Worm (Caenorhabditis elegans) whole organism, late embryonic: ENCODE results near the gene C13A10.1.

Experiments
- K09A11.1 ChIP-seq: sonication (generic microtip); optimal IDR thresholded peaks from 2 replicates; lab custom pipeline; 2017; ENCODE audit warnings: antibody characterized with exemption, mild to moderate bottlenecking, missing genetic modification characterization, missing compliant biosample characterization; ENCODE audit not compliant: insufficient read depth
- Y22D7AL.16 ChIP-seq: sonication (generic microtip); optimal IDR thresholded peaks from 2 replicates; lab custom pipeline; 2016; ENCODE audit warnings: missing genetic modification characterization, missing compliant biosample characterization
- ahr-1 ChIP-seq: sonication (generic microtip); optimal IDR thresholded peaks from 2 replicates; lab custom pipeline; 2016; ENCODE audit warnings: missing genetic modification characterization, missing compliant biosample characterization
- ceh-18 ChIP-seq: sonication (generic microtip); optimal IDR thresholded peaks from 2 replicates; lab custom pipeline; 2016; ENCODE audit warnings: missing genetic modification characterization, missing compliant biosample characterization
- ceh-2 ChIP-seq: sonication (generic microtip); optimal IDR thresholded peaks from 2 replicates; lab custom pipeline; 2016; ENCODE audit warnings: missing genotype, missing genetic modification characterization, missing compliant biosample characterization
- ceh-22 ChIP-seq: sonication (generic microtip); optimal IDR thresholded peaks from 2 replicates; lab custom pipeline; 2017; ENCODE audit warnings: missing biosample characterization, missing genetic modification characterization
- ceh-30 ChIP-seq: fragments of 150-350 bp; optimal IDR thresholded peaks from 2 replicates; lab custom pipeline; 2014; ENCODE audit warnings: missing biosample characterization, missing genetic modification characterization
- ceh-31 ChIP-seq: sonication (generic microtip); optimal IDR thresholded peaks from 2 replicates; lab custom pipeline; 2016; ENCODE audit warnings: missing genetic modification characterization, missing compliant biosample characterization
- ceh-34 ChIP-seq: sonication (generic microtip); optimal IDR thresholded peaks from 2 replicates; lab custom pipeline; 2016; ENCODE audit warnings: mild to moderate bottlenecking, missing genetic modification characterization, missing compliant biosample characterization
- ceh-48 ChIP-seq: sonication (generic microtip); optimal IDR thresholded peaks from 2 replicates; lab custom pipeline; 2016; ENCODE audit warnings: missing genetic modification characterization, inconsistent platforms, missing compliant biosample characterization
- ceh-6 ChIP-seq: fragments of 200-800 bp; sonication (Bioruptor generic); optimal IDR thresholded peaks from 2 replicates; lab custom pipeline; 2018; ENCODE audit warnings: mild to moderate bottlenecking, missing genetic modification characterization, missing compliant biosample characterization
- dve-1 ChIP-seq: sonication (generic microtip); optimal IDR thresholded peaks from 2 replicates; lab custom pipeline; 2017; ENCODE audit warnings: antibody characterized with exemption, mild to moderate bottlenecking, missing genetic modification characterization, missing compliant biosample characterization
- ets-4 ChIP-seq: sonication (generic microtip); optimal IDR thresholded peaks from 2 replicates; lab custom pipeline; 2016; ENCODE audit warnings: missing genetic modification characterization, missing compliant biosample characterization
- eyg-1 ChIP-seq: sonication (generic microtip); optimal IDR thresholded peaks from 2 replicates; lab custom pipeline; 2016; ENCODE audit warnings: missing genotype, missing genetic modification characterization, missing compliant biosample characterization
- fax-1 ChIP-seq: sonication (generic microtip); optimal IDR thresholded peaks from 2 replicates; lab custom pipeline; 2016; ENCODE audit warnings: missing genotype, missing genetic modification characterization, missing compliant biosample characterization
- fkh-6 ChIP-seq: sonication (generic microtip); optimal IDR thresholded peaks from 2 replicates; lab custom pipeline; 2016; ENCODE audit warnings: missing genetic modification characterization, missing compliant biosample characterization
- gmeb-2 ChIP-seq: sonication (generic microtip); optimal IDR thresholded peaks from 2 replicates; lab custom pipeline; 2016; ENCODE audit warnings: missing genetic modification characterization, inconsistent platforms, missing compliant biosample characterization
- hlh-13 ChIP-seq: fragments of 200-800 bp; sonication (Bioruptor generic); optimal IDR thresholded peaks from 2 replicates; lab custom pipeline; 2018; ENCODE audit warnings: mild to moderate bottlenecking, missing genetic modification characterization, missing compliant biosample characterization
- hlh-15 ChIP-seq: sonication (generic microtip); optimal IDR thresholded peaks from 2 replicates; lab custom pipeline; 2016; ENCODE audit warnings: missing genetic modification characterization, missing compliant biosample characterization
- hlh-30 ChIP-seq: sonication (generic microtip); optimal IDR thresholded peaks from 2 replicates; lab custom pipeline; 2017; ENCODE audit warnings: antibody characterized with exemption, missing genetic modification characterization, missing compliant biosample characterization; ENCODE audit not compliant: insufficient read depth
- hlh-8 ChIP-seq: sonication (generic microtip); optimal IDR thresholded peaks from 2 replicates; lab custom pipeline; 2016; ENCODE audit warnings: missing genotype, missing genetic modification characterization, missing compliant biosample characterization
- lin-11 ChIP-seq: fragments of 200-800 bp; sonication (Bioruptor generic); optimal IDR thresholded peaks from 2 replicates; lab custom pipeline; 2018; ENCODE audit warnings: mild to moderate bottlenecking, missing genetic modification characterization, missing compliant biosample characterization
- nhr-11 ChIP-seq: fragments of 150-350 bp; optimal IDR thresholded peaks from 2 replicates; lab custom pipeline; 2014; ENCODE audit warnings: missing biosample characterization, missing genetic modification characterization
- nhr-232 ChIP-seq: sonication (generic microtip); optimal IDR thresholded peaks from 2 replicates; lab custom pipeline; 2016; ENCODE audit warnings: missing genetic modification characterization, missing compliant biosample characterization
- npax-4 ChIP-seq: sonication (generic microtip); optimal IDR thresholded peaks from 2 replicates; lab custom pipeline; 2016; ENCODE audit warnings: missing genetic modification characterization, missing compliant biosample characterization
- pag-3 ChIP-seq: sonication (generic microtip); optimal IDR thresholded peaks from 2 replicates; lab custom pipeline; 2016; ENCODE audit warnings: missing compliant biosample characterization, missing genetic modification characterization, borderline replicate concordance
- pha-2 ChIP-seq: sonication (generic microtip); optimal IDR thresholded peaks from 2 replicates; lab custom pipeline; 2017; ENCODE audit warnings: mild to moderate bottlenecking, missing genetic modification characterization, missing compliant biosample characterization
- pha-4 ChIP-seq: fragments of 150-350 bp; optimal IDR thresholded peaks from 2 replicates; lab custom pipeline; 2018; ENCODE audit warnings: missing biosample characterization, missing genetic modification reagents, missing genetic modification characterization
- pqm-1 ChIP-seq: sonication (generic microtip); optimal IDR thresholded peaks from 2 replicates; lab custom pipeline; 2016; ENCODE audit warnings: missing genetic modification characterization, missing compliant biosample characterization
- ref-2 ChIP-seq: sonication (generic microtip); optimal IDR thresholded peaks from 2 replicates; lab custom pipeline; 2016; ENCODE audit warnings: missing genetic modification characterization, missing compliant biosample characterization
- rnt-1 ChIP-seq: sonication (generic microtip); optimal IDR thresholded peaks from 2 replicates; lab custom pipeline; 2016; ENCODE audit warnings: missing genetic modification characterization, missing compliant biosample characterization
- sdc-2 ChIP-seq: sonication (generic microtip); optimal IDR thresholded peaks from 2 replicates; lab custom pipeline; 2016; ENCODE audit warnings: missing genotype, missing genetic modification characterization, missing compliant biosample characterization
- sox-2 ChIP-seq: fragments of 200-800 bp; sonication (Bioruptor generic); IDR thresholded peaks from 2 replicates; pipeline ENCODE4 v1.3.6; 2022; ENCODE audit warnings: missing genetic modification reagents, missing genetic modification characterization, missing compliant biosample characterization
- sox-4 ChIP-seq: sonication (generic microtip); optimal IDR thresholded peaks from 2 replicates; lab custom pipeline; 2017; ENCODE audit warnings: mild to moderate bottlenecking, missing genetic modification characterization, inconsistent platforms, missing compliant biosample characterization
- tbx-2 ChIP-seq: sonication (generic microtip); optimal IDR thresholded peaks from 2 replicates; lab custom pipeline; 2016; ENCODE audit warnings: missing genetic modification characterization, missing compliant biosample characterization
- ttx-3 ChIP-seq: sonication (generic microtip); optimal IDR thresholded peaks from 2 replicates; lab custom pipeline; 2016; ENCODE audit warnings: missing genetic modification reagents, missing genetic modification characterization, missing compliant biosample characterization
- unc-42 ChIP-seq: sonication (generic microtip); optimal IDR thresholded peaks from 2 replicates; lab custom pipeline; 2016; ENCODE audit warnings: missing genotype, missing genetic modification characterization, missing compliant biosample characterization
- unc-55 ChIP-seq: sonication (generic microtip); optimal IDR thresholded peaks from 2 replicates; lab custom pipeline; 2017; ENCODE audit warnings: missing biosample characterization, missing genetic modification reagents, missing genetic modification characterization
- zip-5 ChIP-seq: sonication (generic microtip); optimal IDR thresholded peaks from 2 replicates; lab custom pipeline; 2016; ENCODE audit warnings: missing genetic modification characterization, missing compliant biosample characterization
- ztf-16 ChIP-seq: sonication (generic microtip); optimal IDR thresholded peaks from 2 replicates; lab custom pipeline; 2017; ENCODE audit warnings: missing genetic modification characterization, missing compliant biosample characterization

The C13A10.1 gene

DNA sequence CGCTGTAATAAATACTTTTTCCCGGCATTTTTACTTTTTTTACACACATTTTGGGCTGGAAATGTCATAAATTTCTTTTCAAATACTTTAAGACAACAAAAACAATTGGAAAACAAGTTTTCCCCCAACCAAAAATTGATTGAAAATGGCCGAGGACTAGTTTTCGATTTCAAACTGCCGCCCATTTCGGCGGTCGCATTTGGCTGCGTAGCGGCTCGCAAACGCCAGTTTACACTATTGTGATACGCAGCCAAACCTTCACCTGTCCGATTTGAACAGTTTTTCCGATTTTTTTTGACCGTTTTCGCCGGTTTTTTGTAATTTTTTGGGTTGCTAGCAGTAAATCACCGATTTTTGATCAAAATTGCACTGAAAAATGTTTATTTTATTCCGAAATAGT lies 35.0 kb downstream of the C13A10.1 start (continued):
- TF ChIP-seq unc-55 (GFP tag; lab: Kevin White, UChicago) (peak; percentile 82), pha-2 (peak; percentile 60), hlh-8 (tag; lab: Kevin White, UChicago) (no peak), dve-1 (tag; lab: Kevin White, UChicago) (peak; percentile 90), ttx-3 (tag; lab: Kevin White, UChicago) (peak; percentile 51), pqm-1 (no peak), tbx-2 (tag; lab: Kevin White, UChicago) (peak; percentile 91), rnt-1 (tag; lab: Kevin White, UChicago) (peak; percentile 90), pha-4 (tag; lab: Kevin White, UChicago) (no peak), pag-3 (no peak), gmeb-2 (tag; lab: Kevin White, UChicago) (peak; percentile 74), sdc-2 (tag; lab: Kevin White, UChicago) (peak; percentile 28), hlh-15 (peak; percentile 13), K09A11.1 (tag; lab: Kevin White, UChicago) (peak; percentile 24), unc-42 (peak; percentile 72), ceh-48 (tag; lab: Kevin White, UChicago) (peak; percentile 58), ceh-34 (tag; lab: Kevin White, UChicago) (peak; percentile 93), fax-1 (tag; lab: Kevin White, UChicago) (no peak), ceh-31 (tag; lab: Kevin White, UChicago) (peak; percentile 89), zip-5 (tag; lab: Kevin White, UChicago) (no peak), ceh-30 (tag; lab: Kevin White, UChicago) (peak; percentile 81), eyg-1 (tag; lab: Kevin White, UChicago) (no peak), ceh-2 (peak; percentile 66), fkh-6 (tag; lab: Kevin White, UChicago) (no peak), ets-4 (tag; lab: Kevin White, UChicago) (peak; percentile 65), ceh-22 (tag; lab: Kevin White, UChicago) (no peak), lin-11 (tag; lab: Kevin White, UChicago) (peak; percentile 20), sox-4 (tag; lab: Kevin White, UChicago) (peak; percentile 66), ref-2 (tag; lab: Kevin White, UChicago) (peak; percentile 80), ztf-16 (peak; percentile 27)
- TF ChIP-seq, all 69 proteins: peak for 45

DNA sequence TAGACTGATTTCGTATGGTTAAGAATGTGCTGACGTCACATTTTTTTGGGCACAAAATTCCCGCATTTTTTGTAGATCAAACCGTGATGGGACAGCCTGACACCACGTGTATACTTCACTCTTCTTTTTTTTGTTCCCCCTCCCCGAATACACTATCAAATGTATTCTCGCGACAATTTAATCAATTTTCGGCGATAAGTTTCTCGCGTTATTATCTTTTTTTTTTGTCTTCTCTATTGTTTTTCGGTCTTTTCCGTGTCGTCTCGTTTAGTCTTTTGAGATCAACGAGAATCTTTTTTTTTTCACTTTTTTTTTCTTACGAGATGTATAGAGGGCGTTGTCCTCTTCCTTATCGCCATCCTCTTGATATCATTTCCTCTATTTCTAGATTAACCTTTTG lies 40.2 kb downstream of the C13A10.1 start:
- TF ChIP-seq npax-4 (tag; lab: Kevin White, UChicago) (no peak), ceh-2 (no peak)

DNA sequence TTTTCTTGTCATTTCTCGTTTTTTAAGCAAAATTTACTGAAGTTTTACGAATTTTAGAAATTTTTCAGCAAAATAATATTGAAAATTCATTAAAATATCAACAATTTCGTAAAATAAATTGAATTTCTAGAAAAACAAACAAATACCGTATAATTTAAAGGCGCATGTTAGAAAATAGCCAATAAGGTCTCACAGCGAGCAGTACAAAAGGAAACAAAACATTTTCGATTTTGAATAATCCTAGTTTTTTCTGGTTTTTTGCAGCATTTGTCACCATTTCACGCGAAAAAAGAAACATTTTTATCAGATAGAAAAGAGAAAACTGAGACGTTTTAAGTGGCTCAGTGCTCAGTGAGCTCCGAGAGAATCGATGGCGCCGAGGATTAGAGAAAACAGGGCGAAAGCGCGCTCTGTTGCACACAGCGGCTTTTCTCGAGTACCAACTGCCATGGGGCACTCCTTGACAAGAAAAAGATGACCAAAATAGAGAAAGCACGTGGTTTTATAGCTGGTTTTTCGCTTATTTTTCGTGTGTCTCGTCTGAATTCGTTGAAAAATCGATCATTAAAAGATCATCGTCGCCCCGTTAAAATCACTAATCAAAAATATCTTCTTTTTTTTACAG lies 45.4 kb downstream of the C13A10.1 start, which contains the start of the genes alh-6 and fcho-1:
alh-6 (minus strand) TSS at position 242 of the 625 bp plus-strand sequence.
fcho-1 (plus strand) TSS at position 624 of the 625 bp plus-strand sequence.
- TF ChIP-seq hlh-30 (tag; lab: Kevin White, UChicago) (peak; percentile 29), hlh-13 (GFP tag; lab: Kevin White, UChicago) (no peak), ceh-48 (tag; lab: Kevin White, UChicago) (peak; percentile 10)

ce11 chrII:1306550-1306949 lies 48.9 kb downstream of the C13A10.1 start:
- no peak for TF ChIP-seq ceh-18
- no peak for TF ChIP-seq unc-55 (GFP tag; lab: Kevin White, UChicago)
- TF ChIP-seq ceh-31 (tag; lab: Kevin White, UChicago), result no peak
- no peak for TF ChIP-seq eyg-1 (tag; lab: Kevin White, UChicago)
- TF ChIP-seq Y22D7AL.16 (tag; lab: Kevin White, UChicago), result no peak
- no peak for TF ChIP-seq ceh-6
- TF ChIP-seq ttx-3 (tag; lab: Kevin White, UChicago), result no peak
- no peak for TF ChIP-seq sox-2
- no peak for TF ChIP-seq sox-4 (tag; lab: Kevin White, UChicago)
- no peak for TF ChIP-seq nhr-232
- TF ChIP-seq unc-42, result no peak
- no peak for TF ChIP-seq nhr-11
- no peak for TF ChIP-seq ahr-1
